Fruit fly (Drosophila melanogaster): ENCODE results near the gene PGRP-SB2.
A peak's percentile ranks its signal among the peaks of the same experiment; 100 is the strongest.

PGRP-SB2 gene

dm6 chr3L:16769866-16770265, 43.5 kb downstream of the PGRP-SB2 start (continued):
- TF ChIP-seq CG32772 (GFP tag; IDR thresholded peaks at IDR 0.05) (peak; percentile 29; the same call in 1 of the 2 replicates), CG6765 (GFP tag; optimal IDR thresholded peaks at IDR 0.05) (peak; percentile 59), CG6175 (GFP tag; IDR thresholded peaks at IDR 0.05) (no peak), CG4424 (GFP tag; optimal IDR thresholded peaks at IDR 0.05) (peak; percentile 34), Blimp-1 (GFP tag; optimal IDR thresholded peaks at IDR 0.05) (no peak), fru (optimal IDR thresholded peaks at IDR 0.05) (no peak), ttk (GFP tag; IDR thresholded peaks at IDR 0.05) (no peak), hb (GFP tag; IDR thresholded peaks at IDR 0.05; ENCODE audit: partially characterized antibody) (0 out of 3 replicates have a peak, but pooled peaks have one; percentile 24), zfh2 (GFP tag; optimal IDR thresholded peaks at IDR 0.05) (no peak), CG7963 (GFP tag; IDR thresholded peaks at IDR 0.05; ENCODE audit: partially characterized antibody) (no peak), CG1647 (GFP tag; optimal IDR thresholded peaks at IDR 0.05) (no peak), CG6272 (GFP tag; IDR thresholded peaks at IDR 0.05) (no peak), exex (tag; optimal IDR thresholded peaks at IDR 0.05) (no peak), CG6654 (GFP tag; optimal IDR thresholded peaks at IDR 0.05) (no peak), tna (GFP tag; IDR thresholded peaks at IDR 0.05; ENCODE audit: partially characterized antibody) (no peak), CG13424 (tag; optimal IDR thresholded peaks at IDR 0.05) (no peak), CHES-1-like (GFP tag; optimal IDR thresholded peaks at IDR 0.05) (no peak), CG9876 (GFP tag; optimal IDR thresholded peaks at IDR 0.05) (no peak), klu (GFP tag; IDR thresholded peaks at IDR 0.05) (no peak), CG6791 (GFP tag; IDR thresholded peaks at IDR 0.05; ENCODE audit: partially characterized antibody) (peak; percentile 42; the same call in 1 of the 3 replicates), CG9215 (GFP tag; IDR thresholded peaks at IDR 0.05) (no peak), CG3726 (GFP tag; IDR thresholded peaks at IDR 0.05) (no peak), C15 (GFP tag; IDR thresholded peaks at IDR 0.05) (no peak), CG1233 (GFP tag; optimal IDR thresholded peaks at IDR 0.05) (peak; percentile 50), CG10147 (GFP tag; optimal IDR thresholded peaks at IDR 0.05) (no peak), nerfin-2 (GFP tag; IDR thresholded peaks at IDR 0.05; ENCODE audit: partially characterized antibody) (no peak), Gsc (GFP tag; IDR thresholded peaks at IDR 0.05) (no peak), psq (GFP tag; optimal IDR thresholded peaks at IDR 0.05) (peak; percentile 68), CG1832 (GFP tag; optimal IDR thresholded peaks at IDR 0.05) (peak; percentile 70), Tbp (GFP tag; optimal IDR thresholded peaks at IDR 0.05) (no peak), Eip74EF (GFP tag; optimal IDR thresholded peaks at IDR 0.05) (no peak), CG9437 (GFP tag; optimal IDR thresholded peaks at IDR 0.05) (peak; percentile 15), sna (GFP tag; IDR thresholded peaks at IDR 0.05; ENCODE audit: partially characterized antibody) (no peak), tap (tag; optimal IDR thresholded peaks at IDR 0.05) (no peak), CG16815 (GFP tag; optimal IDR thresholded peaks at IDR 0.05) (no peak), Poxn (GFP tag; IDR thresholded peaks at IDR 0.05) (no peak), disco-r (GFP tag; optimal IDR thresholded peaks at IDR 0.05) (no peak), wor (GFP tag; IDR thresholded peaks at IDR 0.05) (no peak), pb (GFP tag; optimal IDR thresholded peaks at IDR 0.05) (peak; percentile 40), Elba2 (GFP tag; optimal IDR thresholded peaks at IDR 0.05) (no peak), Deaf1 (tag; optimal IDR thresholded peaks at IDR 0.05) (no peak), ro (GFP tag; IDR thresholded peaks at IDR 0.05) (no peak), CG6854 (GFP tag; optimal IDR thresholded peaks at IDR 0.05) (no peak), Bdp1 (GFP tag; optimal IDR thresholded peaks at IDR 0.05) (no peak), Hr51 (GFP tag; optimal IDR thresholded peaks at IDR 0.05) (no peak), esg (GFP tag; conservative IDR thresholded peaks at IDR 0.05) (no peak), Rx (GFP tag; IDR thresholded peaks at IDR 0.05) (no peak), pita (GFP tag; optimal IDR thresholded peaks at IDR 0.05) (no peak), Fer3 (tag; optimal IDR thresholded peaks at IDR 0.05) (no peak), gsb-n (tag; optimal IDR thresholded peaks at IDR 0.05) (no peak), dmrt99B (tag; optimal IDR thresholded peaks at IDR 0.05) (no peak)
